Fruit fly (Drosophila melanogaster): ENCODE measurements around the gene CG42268.

DNA sequence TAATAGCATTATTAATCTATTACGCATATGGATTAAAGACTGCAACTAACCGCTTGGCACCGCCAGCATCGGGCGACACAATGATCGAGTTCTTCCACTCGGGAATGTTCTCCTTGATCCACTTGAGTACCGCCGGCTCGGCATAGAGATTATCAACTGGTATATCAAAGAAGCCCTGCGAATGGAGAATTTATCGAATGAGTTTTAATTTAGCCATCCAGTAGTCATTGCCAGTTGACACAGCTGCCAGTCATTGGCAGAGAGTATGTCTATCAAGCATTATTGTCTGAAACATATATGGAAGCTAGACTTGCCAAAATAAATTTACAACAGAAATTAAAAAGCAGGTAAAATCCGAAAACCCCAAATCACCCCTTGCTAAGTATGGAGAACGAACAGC, 75.3 kb downstream of the CG42268 start, which contains the start of gene CG16719:
- TF ChIP-seq pan (optimal IDR thresholded peaks at IDR 0.05) (no peak), EcR (GFP tag; optimal IDR thresholded peaks at IDR 0.05) (no peak), usp (GFP tag; optimal IDR thresholded peaks at IDR 0.05) (no peak), psq (optimal IDR thresholded peaks at IDR 0.05) (no peak), Dll (optimal IDR thresholded peaks at IDR 0.05) (no peak)
